Fruit fly (Drosophila melanogaster) whole organism, embryonic: Measurements from ENCODE around the gene CG10214.
A peak's percentile ranks its signal among the peaks of the same experiment; 100 is the strongest.

Source experiments
- BtbVII ChIP-seq: fragments of 200-800 bp; sonication (Bioruptor generic); optimal IDR thresholded peaks from 3 replicates; lab custom pipeline; 2017; ENCODE audit warnings: missing biosample characterization, mild to moderate bottlenecking, missing genetic modification characterization
- CG10543 ChIP-seq: fragments of 200-800 bp; sonication (Bioruptor generic); optimal IDR thresholded peaks from 3 replicates; lab custom pipeline; 2017; ENCODE audit warnings: missing biosample characterization, mild to moderate bottlenecking, missing genetic modification characterization, moderate library complexity
- CG10654 ChIP-seq: fragments of 200-800 bp; sonication (Bioruptor generic); optimal IDR thresholded peaks from 2 replicates; lab custom pipeline; 2016; ENCODE audit warnings: missing biosample characterization, missing genetic modification characterization
- CG10959 ChIP-seq: fragments of 200-800 bp; sonication (Bioruptor generic); IDR thresholded peaks from 2 replicates; pipeline ENCODE4 v1.3.6; 2022; ENCODE audit warnings: missing biosample characterization, missing genetic modification characterization
- CG11723 ChIP-seq: fragments of 200-800 bp; sonication (Bioruptor generic); optimal IDR thresholded peaks from 2 replicates; lab custom pipeline; 2017; ENCODE audit warnings: missing biosample characterization, mild to moderate bottlenecking, missing genetic modification characterization
- CG14050 ChIP-seq: fragments of 200-800 bp; sonication (Bioruptor generic); IDR thresholded peaks from 3 replicates; pipeline ENCODE4 v1.3.6; 2022; ENCODE audit warnings: missing biosample characterization, missing genetic modification characterization
- CG14965 ChIP-seq: fragments of 200-800 bp; sonication (Bioruptor generic); optimal IDR thresholded peaks from 2 replicates; lab custom pipeline; 2016; ENCODE audit warnings: missing biosample characterization, missing genetic modification characterization, borderline replicate concordance
- CG15479 ChIP-seq: fragments of 200-800 bp; sonication (Bioruptor generic); optimal IDR thresholded peaks from 3 replicates; lab custom pipeline; 2019; ENCODE audit warnings: missing biosample characterization, mild to moderate bottlenecking, missing genetic modification characterization, moderate library complexity
- CG1603 ChIP-seq: fragments of 200-800 bp; sonication (Bioruptor generic); optimal IDR thresholded peaks from 2 replicates; lab custom pipeline; 2019; ENCODE audit warnings: missing biosample characterization, mild to moderate bottlenecking, missing genetic modification characterization, moderate library complexity
- CG17328 ChIP-seq: fragments of 200-800 bp; sonication (Bioruptor generic); IDR thresholded peaks from 2 replicates; pipeline ENCODE4 v1.3.6; 2022; ENCODE audit warnings: missing biosample characterization, missing genetic modification characterization
- CG17612 ChIP-seq: fragments of 200-800 bp; sonication (Bioruptor generic); IDR thresholded peaks from 2 replicates; pipeline ENCODE4 v1.3.6; 2022; ENCODE audit warnings: missing biosample characterization, missing genetic modification characterization
- CG2116 ChIP-seq: fragments of 200-800 bp; sonication (Bioruptor generic); optimal IDR thresholded peaks from 3 replicates; lab custom pipeline; 2018; ENCODE audit warnings: missing biosample characterization, mild to moderate bottlenecking, missing genetic modification characterization
- CG33557 ChIP-seq: fragments of 200-800 bp; sonication (Bioruptor generic); optimal IDR thresholded peaks from 2 replicates; lab custom pipeline; 2019; ENCODE audit warnings: missing biosample characterization, mild to moderate bottlenecking, missing genetic modification characterization, moderate library complexity
- CG34376 ChIP-seq: fragments of 200-800 bp; sonication (Bioruptor generic); optimal IDR thresholded peaks from 2 replicates; lab custom pipeline; 2018; ENCODE audit warnings: missing biosample characterization, mild to moderate bottlenecking, missing genetic modification characterization
- CG4404 ChIP-seq: fragments of 200-800 bp; sonication (Bioruptor generic); IDR thresholded peaks from 2 replicates; pipeline ENCODE4 v1.3.6; 2022; ENCODE audit warnings: missing biosample characterization, missing genetic modification characterization
- CG4730 ChIP-seq: fragments of 200-800 bp; sonication (Bioruptor generic); IDR thresholded peaks from 2 replicates; pipeline ENCODE4 v1.3.6; 2022; ENCODE audit warnings: missing biosample characterization, missing genetic modification characterization
- CG6791 ChIP-seq: fragments of 200-800 bp; sonication (Bioruptor generic); IDR thresholded peaks from 3 replicates; pipeline ENCODE4 v1.3.6; 2022; ENCODE audit warnings: missing biosample characterization, missing genetic modification characterization; ENCODE audit not compliant: partially characterized antibody
- CG7556 ChIP-seq: fragments of 200-800 bp; sonication (Bioruptor generic); optimal IDR thresholded peaks from 2 replicates; lab custom pipeline; 2017; ENCODE audit warnings: missing biosample characterization, mild to moderate bottlenecking, missing genetic modification characterization
- CG8290 ChIP-seq, 3 experiments: fragments of 200-800 bp; sonication (Bioruptor generic); optimal IDR thresholded peaks; 2 replicates each; lab custom pipeline; 2016 to 2019; ENCODE audit warnings: missing biosample characterization in 3 of 3, missing genetic modification characterization in 3 of 3, mild to moderate bottlenecking in 2 of 3, moderate library complexity in 1 of 3
- CG8765 ChIP-seq: fragments of 200-800 bp; sonication (Bioruptor generic); IDR thresholded peaks from 2 replicates; pipeline ENCODE4 v1.3.6; 2022; ENCODE audit warnings: missing biosample characterization, missing genetic modification characterization
- Dbx ChIP-seq: fragments of 200-800 bp; sonication (Bioruptor generic); IDR thresholded peaks from 3 replicates; pipeline ENCODE4 v1.3.6; 2022; ENCODE audit warnings: missing biosample characterization, missing genetic modification characterization
- Dll ChIP-seq: fragments of 200-800 bp; sonication (Bioruptor generic); IDR thresholded peaks from 4 replicates; pipeline ENCODE4 v1.3.6; 2022; ENCODE audit warnings: missing biosample characterization, missing genetic modification characterization; ENCODE audit not compliant: partially characterized antibody
- Doc2 ChIP-seq: fragments of 200-800 bp; sonication (Bioruptor generic); IDR thresholded peaks from 2 replicates; pipeline ENCODE4 v1.3.6; 2022; ENCODE audit warnings: missing biosample characterization, missing genetic modification characterization
- Doc3 ChIP-seq: fragments of 200-800 bp; sonication (Bioruptor generic); IDR thresholded peaks from 3 replicates; pipeline ENCODE4 v1.3.6; 2022; ENCODE audit warnings: missing biosample characterization, missing genetic modification characterization; ENCODE audit not compliant: partially characterized antibody
- Dp ChIP-seq: fragments of 200-800 bp; sonication (Bioruptor generic); optimal IDR thresholded peaks from 2 replicates; lab custom pipeline; 2018; ENCODE audit warnings: missing biosample characterization, mild to moderate bottlenecking, missing genetic modification characterization, moderate library complexity
- E2f1 ChIP-seq: fragments of 200-800 bp; sonication (Bioruptor generic); IDR thresholded peaks from 2 replicates; pipeline ENCODE4 v1.3.6; 2022; ENCODE audit warnings: missing biosample characterization, missing genetic modification characterization
- Elba2 ChIP-seq: fragments of 200-800 bp; sonication (Bioruptor generic); optimal IDR thresholded peaks from 3 replicates; lab custom pipeline; 2016; ENCODE audit warnings: missing biosample characterization, missing genetic modification characterization
- Fer1 ChIP-seq: fragments of 200-800 bp; sonication (Bioruptor generic); optimal IDR thresholded peaks from 2 replicates; lab custom pipeline; 2017; ENCODE audit warnings: missing biosample characterization, mild to moderate bottlenecking, missing genetic modification characterization
- H2.0 ChIP-seq: fragments of 200-800 bp; sonication (Bioruptor generic); IDR thresholded peaks from 2 replicates; pipeline ENCODE4 v1.3.6; 2022; ENCODE audit warnings: missing biosample characterization, missing genetic modification characterization
- Mes4 ChIP-seq: fragments of 200-800 bp; sonication (Bioruptor generic); optimal IDR thresholded peaks from 2 replicates; lab custom pipeline; 2016; ENCODE audit warnings: missing biosample characterization, missing genetic modification characterization
- Optix ChIP-seq: fragments of 200-800 bp; sonication (Bioruptor generic); IDR thresholded peaks from 3 replicates; pipeline ENCODE4 v1.3.6; 2022; ENCODE audit warnings: missing biosample characterization, missing genetic modification characterization
- Pdp1 ChIP-seq, 2 experiments: fragments of 200-800 bp; sonication (Bioruptor generic); optimal IDR thresholded peaks; 3 replicates each; lab custom pipeline; 2016; ENCODE audit warnings: missing biosample characterization in 2 of 2, missing genetic modification characterization in 2 of 2, mild to moderate bottlenecking in 1 of 2, moderate library complexity in 1 of 2
- Ravus ChIP-seq: fragments of 200-800 bp; sonication (Bioruptor generic); IDR thresholded peaks from 2 replicates; pipeline ENCODE4 v1.3.6; 2022; ENCODE audit warnings: missing biosample characterization, missing genetic modification characterization
- Sox102F ChIP-seq: fragments of 200-800 bp; sonication (Bioruptor generic); optimal IDR thresholded peaks from 2 replicates; lab custom pipeline; 2018; ENCODE audit warnings: missing biosample characterization, mild to moderate bottlenecking, missing genetic modification characterization, moderate library complexity
- Usf ChIP-seq: fragments of 200-800 bp; sonication (Bioruptor generic); optimal IDR thresholded peaks from 2 replicates; lab custom pipeline; 2017; ENCODE audit warnings: missing genotype, missing biosample characterization, missing genetic modification characterization
- aop ChIP-seq: fragments of 200-800 bp; sonication (Bioruptor generic); IDR thresholded peaks from 2 replicates; pipeline ENCODE4 v1.3.6; 2022; ENCODE audit warnings: missing biosample characterization, missing genetic modification characterization
- ase ChIP-seq: fragments of 200-800 bp; sonication (Bioruptor generic); IDR thresholded peaks from 3 replicates; pipeline ENCODE4 v1.3.6; 2022; ENCODE audit warnings: missing biosample characterization, missing genetic modification characterization
- bbx ChIP-seq: fragments of 200-800 bp; sonication (Bioruptor generic); IDR thresholded peaks from 2 replicates; pipeline ENCODE4 v1.3.6; 2022; ENCODE audit warnings: missing biosample characterization, missing genetic modification characterization; ENCODE audit not compliant: partially characterized antibody
- cad ChIP-seq: fragments of >200 bp; optimal IDR thresholded peaks from 2 replicates; lab custom pipeline; 2017; ENCODE audit warnings: missing biosample characterization, missing genetic modification characterization
- disco-r ChIP-seq: fragments of 200-800 bp; sonication (Bioruptor generic); optimal IDR thresholded peaks from 2 replicates; lab custom pipeline; 2016; ENCODE audit warnings: missing biosample characterization, missing genetic modification characterization
- kay ChIP-seq: fragments of 200-800 bp; sonication (Bioruptor generic); optimal IDR thresholded peaks from 2 replicates; lab custom pipeline; 2016; ENCODE audit warnings: missing biosample characterization, missing genetic modification characterization
- nau ChIP-seq: fragments of 200-800 bp; sonication (Bioruptor generic); optimal IDR thresholded peaks from 3 replicates; lab custom pipeline; 2017; ENCODE audit warnings: missing biosample characterization, mild to moderate bottlenecking, missing genetic modification characterization, missing genetic modification reagents
- oc ChIP-seq: fragments of 200-800 bp; sonication (Bioruptor generic); optimal IDR thresholded peaks from 2 replicates; lab custom pipeline; 2018; ENCODE audit warnings: missing biosample characterization, mild to moderate bottlenecking, missing genetic modification characterization, moderate library complexity
- peb ChIP-seq: fragments of 200-800 bp; sonication (Bioruptor generic); IDR thresholded peaks from 2 replicates; pipeline ENCODE4 v1.3.6; 2022; ENCODE audit warnings: missing biosample characterization, missing genetic modification characterization
- pnt ChIP-seq: fragments of 200-800 bp; sonication (Bioruptor generic); optimal IDR thresholded peaks from 3 replicates; lab custom pipeline; 2016; ENCODE audit warnings: missing biosample characterization, missing genetic modification characterization
- sima ChIP-seq: fragments of 200-800 bp; sonication (Bioruptor generic); optimal IDR thresholded peaks from 2 replicates; lab custom pipeline; 2016; ENCODE audit warnings: missing biosample characterization, missing genetic modification characterization
- sqz ChIP-seq: fragments of 200-800 bp; sonication (Bioruptor generic); optimal IDR thresholded peaks from 3 replicates; lab custom pipeline; 2018; ENCODE audit warnings: missing biosample characterization, mild to moderate bottlenecking, missing genetic modification characterization
- tna ChIP-seq: fragments of 200-800 bp; sonication (Bioruptor generic); IDR thresholded peaks from 2 replicates; pipeline ENCODE4 v1.3.6; 2022; ENCODE audit warnings: missing biosample characterization, missing genetic modification characterization; ENCODE audit not compliant: partially characterized antibody
- toy ChIP-seq: fragments of 200-800 bp; sonication (Bioruptor generic); IDR thresholded peaks from 2 replicates; pipeline ENCODE4 v1.3.6; 2022; ENCODE audit warnings: missing biosample characterization, missing genetic modification characterization
- trem ChIP-seq: fragments of 200-800 bp; optimal IDR thresholded peaks from 3 replicates; lab custom pipeline; 2019; ENCODE audit warnings: missing biosample characterization, mild to moderate bottlenecking, missing genetic modification characterization, moderate library complexity

The CG10214 gene

DNA sequence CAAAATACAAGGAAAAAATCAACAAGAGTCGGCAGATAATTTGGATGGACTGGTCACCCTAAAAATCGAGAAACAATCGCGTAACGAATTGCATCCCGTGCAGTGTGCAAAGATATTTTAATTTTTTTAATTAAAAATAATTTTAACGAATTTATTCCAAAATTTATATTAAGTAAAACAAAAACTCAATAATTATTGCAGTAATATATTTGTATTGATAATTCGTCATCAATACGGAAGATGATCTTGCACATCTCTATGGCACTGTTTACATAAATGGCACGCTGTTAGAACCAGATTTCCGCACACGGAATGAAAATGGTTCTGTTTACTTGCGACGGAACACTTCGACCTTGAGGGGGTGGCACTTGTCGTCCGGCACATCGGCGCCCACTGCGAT lies 5.5 kb upstream of the CG10214 start, which contains the start of gene tst (continued):
- TF ChIP-seq BtbVII (GFP tag; lab: Kevin White, UChicago): peak; percentile 78
- peak; percentile 20 for TF ChIP-seq Dp (GFP tag; lab: Kevin White, UChicago)
- peak; percentile 94 for TF ChIP-seq CG17328 (GFP tag; lab: Robert Waterston, UW)
- peak; percentile 92 for TF ChIP-seq peb
- TF ChIP-seq CG10959 (GFP tag; lab: Robert Waterston, UW): peak; percentile 95
- peak; percentile 74 for TF ChIP-seq kay (GFP tag; lab: Kevin White, UChicago)
- peak; percentile 91 for TF ChIP-seq trem (tag; lab: Kevin White, UChicago)
- TF ChIP-seq CG4404 (GFP tag; lab: Robert Waterston, UW): peak; percentile 98
- peak; percentile 96 for TF ChIP-seq Dbx (GFP tag; lab: Robert Waterston, UW)
- TF ChIP-seq oc (tag; lab: Kevin White, UChicago): peak; percentile 89
- no peak for TF ChIP-seq bbx (GFP tag; lab: Robert Waterston, UW)
- TF ChIP-seq cad (GFP tag; lab: Kevin White, UChicago): no peak
- TF ChIP-seq E2f1: peak; percentile 97
- no peak for TF ChIP-seq CG6791
- TF ChIP-seq disco-r (GFP tag; lab: Kevin White, UChicago): no peak
- TF ChIP-seq Dll (GFP tag; lab: Robert Waterston, UW): peak; percentile 71; the same call in 3 of the 4 replicates
- peak; percentile 89 for TF ChIP-seq Fer1 (GFP tag; lab: Kevin White, UChicago)
- no peak for TF ChIP-seq CG14965
- peak; percentile 96 for TF ChIP-seq H2.0 (GFP tag; lab: Robert Waterston, UW)
- TF ChIP-seq Doc3 (GFP tag; lab: Robert Waterston, UW): peak; percentile 28; the same call in 1 of the 3 replicates
- TF ChIP-seq sima (GFP tag; lab: Kevin White, UChicago): no peak
- TF ChIP-seq Elba2 (GFP tag; lab: Kevin White, UChicago): peak; percentile 18
- peak; percentile 89 for TF ChIP-seq Ravus (GFP tag; lab: Robert Waterston, UW)
- peak; percentile 56 for TF ChIP-seq aop
- no peak for TF ChIP-seq CG15479 (GFP tag; lab: Kevin White, UChicago)
- TF ChIP-seq CG8290 (GFP tag; optimal IDR thresholded peaks at IDR 0.05; lab: Kevin White, UChicago): peak; percentile 86
- TF ChIP-seq CG8290 (tag; optimal IDR thresholded peaks at IDR 0.05; lab: Kevin White, UChicago): peak in 1 of 2 experiments; percentile 59
- TF ChIP-seq CG8765 (GFP tag; lab: Robert Waterston, UW): peak; percentile 93
- TF ChIP-seq Optix: peak; percentile 93
- TF ChIP-seq Usf (GFP tag; lab: Kevin White, UChicago): peak; percentile 79
- TF ChIP-seq CG10654 (GFP tag; lab: Kevin White, UChicago): peak; percentile 91
- peak; percentile 96 for TF ChIP-seq Sox102F (GFP tag; lab: Kevin White, UChicago)
- peak; percentile 53 for TF ChIP-seq CG10543
- peak; percentile 96 for TF ChIP-seq ase (GFP tag; lab: Robert Waterston, UW)
- TF ChIP-seq nau (GFP tag; lab: Kevin White, UChicago): no peak
- TF ChIP-seq Doc2: peak; percentile 92
- TF ChIP-seq CG11723 (GFP tag; lab: Kevin White, UChicago): peak; percentile 77
- TF ChIP-seq CG14050 (GFP tag; lab: Robert Waterston, UW): peak; percentile 93
- TF ChIP-seq CG34376 (GFP tag; lab: Kevin White, UChicago): peak; percentile 34
- TF ChIP-seq CG17612 (GFP tag; lab: Robert Waterston, UW): peak; percentile 93
- TF ChIP-seq CG7556 (GFP tag; lab: Kevin White, UChicago): peak; percentile 89
- peak; percentile 53 for TF ChIP-seq pnt (GFP tag; lab: Kevin White, UChicago)
- TF ChIP-seq CG2116 (GFP tag; lab: Kevin White, UChicago): peak; percentile 66
- peak; percentile 67 to 87 for TF ChIP-seq Pdp1 (GFP tag; optimal IDR thresholded peaks at IDR 0.05; lab: Kevin White, UChicago)
- TF ChIP-seq CG1603 (tag; lab: Kevin White, UChicago): no peak
- TF ChIP-seq toy: peak; percentile 77
- TF ChIP-seq Mes4 (GFP tag; lab: Kevin White, UChicago): peak; percentile 7
- no peak for TF ChIP-seq tna
- TF ChIP-seq sqz (GFP tag; lab: Kevin White, UChicago): no peak
- peak; percentile 96 for TF ChIP-seq CG4730 (GFP tag; lab: Robert Waterston, UW)
- peak; percentile 73 for TF ChIP-seq CG33557
